Fruit fly (Drosophila melanogaster) whole organism, embryonic: ENCODE measurements around the gene Pop4.
A peak's percentile ranks its signal among the peaks of the same experiment; 100 is the strongest.

ENCODE experiments used
- Awh ChIP-seq: fragments of 200-800 bp; sonication (Bioruptor generic); IDR thresholded peaks from 2 replicates; pipeline ENCODE4, ENCODE4 v1.3.6; 2022; ENCODE audit warnings: missing biosample characterization, missing genetic modification characterization
- Blimp-1 ChIP-seq: fragments of 200-800 bp; sonication (Bioruptor generic); optimal IDR thresholded peaks from 3 replicates; lab custom pipeline; 2018; ENCODE audit warnings: missing biosample characterization, missing genetic modification characterization, mild to moderate bottlenecking, moderate library complexity, missing genetic modification reagents
- CG11560 ChIP-seq: fragments of 200-800 bp; sonication (Bioruptor generic); IDR thresholded peaks from 3 replicates; pipeline ENCODE4 v1.3.6; 2022; ENCODE audit warnings: missing biosample characterization, missing genetic modification characterization
- CG12942 ChIP-seq: fragments of 200-800 bp; sonication (Bioruptor generic); optimal IDR thresholded peaks from 3 replicates; lab custom pipeline; 2016; ENCODE audit warnings: missing biosample characterization, missing genetic modification characterization
- CG15696 ChIP-seq: fragments of 200-800 bp; sonication (Bioruptor generic); optimal IDR thresholded peaks from 2 replicates; lab custom pipeline; 2019; ENCODE audit warnings: missing biosample characterization, mild to moderate bottlenecking, missing genetic modification characterization, moderate library complexity
- CG17612 ChIP-seq: fragments of 200-800 bp; sonication (Bioruptor generic); IDR thresholded peaks from 2 replicates; pipeline ENCODE4 v1.3.6; 2022; ENCODE audit warnings: missing biosample characterization, missing genetic modification characterization
- CG18262 ChIP-seq: fragments of 200-800 bp; optimal IDR thresholded peaks from 3 replicates; lab custom pipeline; 2019; ENCODE audit warnings: missing biosample characterization, mild to moderate bottlenecking, missing genetic modification characterization, moderate library complexity
- CG2129 ChIP-seq: fragments of 200-800 bp; sonication (Bioruptor generic); IDR thresholded peaks from 2 replicates; pipeline ENCODE4 v1.3.6; 2022; ENCODE audit warnings: missing biosample characterization, missing genetic modification characterization; ENCODE audit not compliant: partially characterized antibody
- CG3726 ChIP-seq: fragments of 200-800 bp; sonication (Bioruptor generic); IDR thresholded peaks from 3 replicates; pipeline ENCODE4, ENCODE4 v1.3.6; 2022; ENCODE audit warnings: missing biosample characterization, missing genetic modification characterization
- CG4360 ChIP-seq: fragments of 200-800 bp; sonication (Bioruptor generic); IDR thresholded peaks from 2 replicates; pipeline ENCODE4 v1.3.6; 2022; ENCODE audit warnings: missing biosample characterization, missing genetic modification characterization
- CG4424 ChIP-seq: fragments of 200-800 bp; sonication (Bioruptor generic); optimal IDR thresholded peaks from 3 replicates; lab custom pipeline; 2016; ENCODE audit warnings: missing biosample characterization, missing genetic modification characterization
- CG5245 ChIP-seq: fragments of 200-800 bp; sonication (Bioruptor generic); optimal IDR thresholded peaks from 3 replicates; lab custom pipeline; 2016; ENCODE audit warnings: missing biosample characterization, missing genetic modification characterization
- CG7556 ChIP-seq: fragments of 200-800 bp; sonication (Bioruptor generic); optimal IDR thresholded peaks from 2 replicates; lab custom pipeline; 2017; ENCODE audit warnings: missing biosample characterization, mild to moderate bottlenecking, missing genetic modification characterization
- CG7839 ChIP-seq: fragments of 200-800 bp; sonication (Bioruptor generic); optimal IDR thresholded peaks from 3 replicates; lab custom pipeline; 2018; ENCODE audit warnings: missing biosample characterization, mild to moderate bottlenecking, missing genetic modification characterization, moderate library complexity
- CG8388 ChIP-seq: fragments of 200-800 bp; sonication (Bioruptor generic); optimal IDR thresholded peaks from 2 replicates; lab custom pipeline; 2019; ENCODE audit warnings: missing biosample characterization, mild to moderate bottlenecking, missing genetic modification characterization, moderate library complexity
- CG9215 ChIP-seq: fragments of 200-800 bp; sonication (Bioruptor generic); IDR thresholded peaks from 2 replicates; pipeline ENCODE4 v1.3.6; 2022; ENCODE audit warnings: missing biosample characterization, missing genetic modification characterization
- CG9609 ChIP-seq: fragments of 200-800 bp; sonication (Bioruptor generic); optimal IDR thresholded peaks from 3 replicates; lab custom pipeline; 2016; ENCODE audit warnings: missing biosample characterization, missing genetic modification characterization
- D19A ChIP-seq: fragments of 200-800 bp; optimal IDR thresholded peaks from 3 replicates; lab custom pipeline; 2019; ENCODE audit warnings: missing biosample characterization, mild to moderate bottlenecking, missing genetic modification characterization, moderate library complexity
- Dll ChIP-seq: fragments of 200-800 bp; sonication (Bioruptor generic); IDR thresholded peaks from 4 replicates; pipeline ENCODE4 v1.3.6; 2022; ENCODE audit warnings: missing biosample characterization, missing genetic modification characterization; ENCODE audit not compliant: partially characterized antibody
- HLH54F ChIP-seq: fragments of 200-800 bp; sonication (Bioruptor generic); optimal IDR thresholded peaks from 3 replicates; lab custom pipeline; 2016; ENCODE audit warnings: missing biosample characterization, missing genetic modification characterization
- Meics ChIP-seq: fragments of 200-800 bp; sonication (Bioruptor generic); optimal IDR thresholded peaks from 2 replicates; lab custom pipeline; 2017; ENCODE audit warnings: missing biosample characterization, mild to moderate bottlenecking, missing genetic modification characterization
- NfI ChIP-seq: fragments of 200-800 bp; sonication (Bioruptor generic); optimal IDR thresholded peaks from 3 replicates; lab custom pipeline; 2018; ENCODE audit warnings: missing biosample characterization, mild to moderate bottlenecking, missing genetic modification characterization, moderate library complexity
- Oli ChIP-seq: fragments of 200-800 bp; sonication (Bioruptor generic); optimal IDR thresholded peaks from 2 replicates; lab custom pipeline; 2018; ENCODE audit warnings: missing biosample characterization, mild to moderate bottlenecking, missing genetic modification characterization, moderate library complexity
- Pdp1 ChIP-seq, 2 experiments: fragments of 200-800 bp; sonication (Bioruptor generic); optimal IDR thresholded peaks; 3 replicates each; lab custom pipeline; 2016; ENCODE audit warnings: missing biosample characterization in 2 of 2, missing genetic modification characterization in 2 of 2, mild to moderate bottlenecking in 1 of 2, moderate library complexity in 1 of 2
- Poxn ChIP-seq: fragments of 200-800 bp; sonication (Bioruptor generic); IDR thresholded peaks from 2 replicates; pipeline ENCODE4 v1.3.6; 2022; ENCODE audit warnings: missing biosample characterization, missing genetic modification characterization
- Rfx ChIP-seq: fragments of 200-800 bp; sonication (Bioruptor generic); IDR thresholded peaks from 2 replicates; pipeline ENCODE4 v1.3.6; 2022; ENCODE audit warnings: missing biosample characterization, missing genetic modification characterization
- Ssrp ChIP-seq: fragments of 200-800 bp; sonication (Bioruptor generic); optimal IDR thresholded peaks from 2 replicates; lab custom pipeline; 2018; ENCODE audit warnings: missing biosample characterization, mild to moderate bottlenecking, missing genetic modification characterization, moderate library complexity
- Vsx1 ChIP-seq: fragments of 200-800 bp; sonication (Bioruptor generic); optimal IDR thresholded peaks from 2 replicates; lab custom pipeline; 2017; ENCODE audit warnings: missing biosample characterization, mild to moderate bottlenecking, missing genetic modification characterization, missing genetic modification reagents
- ap ChIP-seq: fragments of 200-800 bp; sonication (Bioruptor generic); IDR thresholded peaks from 2 replicates; pipeline ENCODE4 v1.3.6; 2022; ENCODE audit warnings: missing biosample characterization, missing genetic modification characterization
- chif ChIP-seq, 2 experiments: fragments of 200-800 bp; sonication (Bioruptor generic); optimal IDR thresholded peaks; 3 replicates each; lab custom pipeline; 2016; ENCODE audit warnings: missing biosample characterization in 2 of 2, missing genetic modification characterization in 2 of 2
- corto ChIP-seq: fragments of 200-800 bp; sonication (Bioruptor generic); optimal IDR thresholded peaks from 2 replicates; lab custom pipeline; 2016; ENCODE audit warnings: missing biosample characterization, mild to moderate bottlenecking, missing genetic modification characterization, moderate library complexity
- dimm ChIP-seq: fragments of 200-800 bp; sonication (Bioruptor generic); IDR thresholded peaks from 2 replicates; pipeline ENCODE4 v1.3.6; 2022; ENCODE audit warnings: missing biosample characterization, missing genetic modification characterization
- dmrt11E ChIP-seq: fragments of 200-800 bp; sonication (Bioruptor generic); optimal IDR thresholded peaks from 3 replicates; lab custom pipeline; 2018; ENCODE audit warnings: missing biosample characterization, mild to moderate bottlenecking, missing genetic modification characterization, moderate library complexity
- gro ChIP-seq: fragments of 200-800 bp; sonication (Bioruptor generic); optimal IDR thresholded peaks from 2 replicates; lab custom pipeline; 2016; ENCODE audit warnings: missing biosample characterization, missing genetic modification characterization
- gsb ChIP-seq: fragments of 200-800 bp; sonication (Bioruptor generic); IDR thresholded peaks from 2 replicates; pipeline ENCODE4 v1.3.6; 2022; ENCODE audit warnings: missing biosample characterization, missing genetic modification characterization
- h ChIP-seq: fragments of >200 bp; optimal IDR thresholded peaks from 2 replicates; lab custom pipeline; 2017
- hbn ChIP-seq: fragments of 200-800 bp; sonication (Bioruptor generic); IDR thresholded peaks from 2 replicates; pipeline ENCODE4 v1.3.6; 2022; ENCODE audit warnings: missing biosample characterization, missing genetic modification characterization; ENCODE audit not compliant: partially characterized antibody
- jumu ChIP-seq: fragments of 200-800 bp; sonication (Bioruptor generic); optimal IDR thresholded peaks from 3 replicates; lab custom pipeline; 2016; ENCODE audit warnings: missing biosample characterization, missing genetic modification characterization
- lab ChIP-seq: fragments of 200-800 bp; sonication (Bioruptor generic); optimal IDR thresholded peaks from 3 replicates; lab custom pipeline; 2017; ENCODE audit warnings: missing biosample characterization, missing genetic modification characterization, mild to moderate bottlenecking, moderate library complexity, missing genetic modification reagents
- lov ChIP-seq, 2 experiments: fragments of 200-800 bp in 1 of 2; fragments of >200 bp in 1 of 2; sonication (Bioruptor generic) in 1 of 2; IDR thresholded peaks in 1 of 2; optimal IDR thresholded peaks in 1 of 2; 2 replicates in 1 of 2; 3 replicates in 1 of 2; pipeline versions ENCODE4 v1.3.6 to Lab custom; 2017 to 2022; ENCODE audit warnings: missing biosample characterization in 1 of 2, missing genetic modification characterization in 1 of 2
- luna ChIP-seq: fragments of 200-800 bp; sonication (Bioruptor generic); optimal IDR thresholded peaks from 2 replicates; lab custom pipeline; 2016; ENCODE audit warnings: missing biosample characterization, missing genetic modification characterization
- nmo ChIP-seq: fragments of 200-800 bp; sonication (Bioruptor generic); optimal IDR thresholded peaks from 2 replicates; lab custom pipeline; 2018; ENCODE audit warnings: missing biosample characterization, mild to moderate bottlenecking, missing genetic modification characterization, moderate library complexity
- phol ChIP-seq: fragments of 200-800 bp; sonication (Bioruptor generic); optimal IDR thresholded peaks from 3 replicates; lab custom pipeline; 2018; ENCODE audit warnings: missing biosample characterization, mild to moderate bottlenecking, missing genetic modification characterization, moderate library complexity
- run ChIP-seq: fragments of 200-800 bp; sonication (Bioruptor generic); optimal IDR thresholded peaks from 3 replicates; lab custom pipeline; 2018; ENCODE audit warnings: missing biosample characterization, mild to moderate bottlenecking, missing genetic modification characterization
- sima ChIP-seq: fragments of 200-800 bp; sonication (Bioruptor generic); optimal IDR thresholded peaks from 2 replicates; lab custom pipeline; 2016; ENCODE audit warnings: missing biosample characterization, missing genetic modification characterization
- sisA ChIP-seq: fragments of 200-800 bp; sonication (Bioruptor generic); IDR thresholded peaks from 2 replicates; pipeline ENCODE4 v1.3.6; 2022; ENCODE audit warnings: missing biosample characterization, missing genetic modification characterization
- sob ChIP-seq: fragments of 200-800 bp; sonication (Bioruptor generic); IDR thresholded peaks from 2 replicates; pipeline ENCODE4 v1.3.6; 2022; ENCODE audit warnings: missing biosample characterization, missing genetic modification characterization
- sr ChIP-seq: fragments of 200-800 bp; sonication (Bioruptor generic); IDR thresholded peaks from 3 replicates; pipeline ENCODE4 v1.3.6; 2022; ENCODE audit warnings: missing biosample characterization, missing genetic modification characterization
- unc-4 ChIP-seq: fragments of 200-800 bp; sonication (Bioruptor generic); IDR thresholded peaks from 2 replicates; pipeline ENCODE4 v1.3.6; 2022; ENCODE audit warnings: missing biosample characterization, missing genetic modification characterization; ENCODE audit not compliant: partially characterized antibody
- vvl ChIP-seq: fragments of 200-800 bp; sonication (Bioruptor generic); IDR thresholded peaks from 2 replicates; pipeline ENCODE4 v1.3.6; 2022; ENCODE audit warnings: missing biosample characterization, missing genetic modification characterization
- zfh2 ChIP-seq: fragments of 200-800 bp; sonication (Bioruptor generic); optimal IDR thresholded peaks from 2 replicates; lab custom pipeline; 2016; ENCODE audit warnings: missing biosample characterization, missing genetic modification characterization

Gene Pop4

dm6 chr3L:7953728-7954127 is 24.7 kb downstream of the Pop4 start:
- TF ChIP-seq CG2129 (GFP tag; lab: Robert Waterston, UW) (no peak), D19A (peak; percentile 4), CG12942 (GFP tag; lab: Kevin White, UChicago) (no peak), dmrt11E (tag; lab: Kevin White, UChicago) (peak; percentile 59), CG9609 (GFP tag; lab: Kevin White, UChicago) (no peak), Awh (no peak), Ssrp (tag; lab: Kevin White, UChicago) (no peak), CG9215 (no peak), sima (GFP tag; lab: Kevin White, UChicago) (no peak), CG5245 (GFP tag; lab: Kevin White, UChicago) (no peak), sisA (GFP tag; lab: Robert Waterston, UW) (no peak), CG8388 (GFP tag; lab: Kevin White, UChicago) (peak; percentile 23), CG3726 (GFP tag; lab: Robert Waterston, UW) (no peak), Rfx (GFP tag; lab: Robert Waterston, UW) (no peak), unc-4 (GFP tag; lab: Robert Waterston, UW) (no peak), CG7556 (GFP tag; lab: Kevin White, UChicago) (no peak), lab (no peak), zfh2 (GFP tag; lab: Kevin White, UChicago) (no peak), jumu (GFP tag; lab: Kevin White, UChicago) (no peak), CG17612 (GFP tag; lab: Robert Waterston, UW) (no peak), CG15696 (tag; lab: Kevin White, UChicago) (peak; percentile 35), sob (GFP tag; lab: Robert Waterston, UW) (no peak), CG18262 (tag; lab: Kevin White, UChicago) (peak; percentile 67), h (lab: Kevin White, UChicago) (no peak), phol (peak; percentile 32), gsb (GFP tag; lab: Robert Waterston, UW) (no peak), hbn (no peak), CG7839 (tag; lab: Kevin White, UChicago) (no peak), HLH54F (GFP tag; lab: Kevin White, UChicago) (no peak), gro (GFP tag; lab: Kevin White, UChicago) (no peak), Poxn (GFP tag; lab: Robert Waterston, UW) (no peak), luna (no peak), Vsx1 (GFP tag; lab: Kevin White, UChicago) (no peak), nmo (GFP tag; lab: Kevin White, UChicago) (peak; percentile 49), CG4360 (GFP tag; lab: Robert Waterston, UW) (no peak), CG11560 (no peak), Blimp-1 (GFP tag; lab: Kevin White, UChicago) (peak; percentile 5), dimm (GFP tag; lab: Robert Waterston, UW) (no peak), Meics (no peak), CG4424 (no peak), sr (GFP tag; lab: Robert Waterston, UW) (no peak), Pdp1 (GFP tag; optimal IDR thresholded peaks at IDR 0.05; lab: Kevin White, UChicago) (no peak), ap (GFP tag; lab: Robert Waterston, UW) (no peak), chif (GFP tag; optimal IDR thresholded peaks at IDR 0.05; lab: Kevin White, UChicago) (no peak), run (tag; lab: Kevin White, UChicago) (no peak), vvl (GFP tag; lab: Robert Waterston, UW) (0 out of 2 replicates have a peak, but pooled peaks have one; percentile 28), lov (optimal IDR thresholded peaks at IDR 0.05; lab: Kevin White, UChicago) (no peak), lov (GFP tag; IDR thresholded peaks at IDR 0.05; lab: Robert Waterston, UW) (no peak), Oli (tag; lab: Kevin White, UChicago) (no peak), corto (GFP tag; lab: Kevin White, UChicago) (no peak), Dll (GFP tag; lab: Robert Waterston, UW) (no peak), NfI (GFP tag; lab: Kevin White, UChicago) (no peak)
